Worm (Caenorhabditis elegans) whole organism, midembryonic: ENCODE results near the gene ilys-6.

Experiments
- T22C8.4 ChIP-seq: fragments of 200-800 bp; sonication (Bioruptor generic); IDR thresholded peaks from 2 replicates; pipeline ENCODE4 v1.3.6; 2022; ENCODE audit warnings: missing genetic modification characterization, missing compliant biosample characterization
- cog-1 ChIP-seq: sonication (generic microtip); optimal IDR thresholded peaks from 2 replicates; lab custom pipeline; 2016; ENCODE audit warnings: missing genetic modification characterization, missing compliant biosample characterization
- flt-1 ChIP-seq: fragments of 200-800 bp; sonication (Bioruptor generic); IDR thresholded peaks from 2 replicates; pipeline ENCODE4 v1.3.6; 2022; ENCODE audit warnings: missing genetic modification characterization, missing compliant biosample characterization
- klf-2 ChIP-seq: fragments of 200-800 bp; sonication (Bioruptor generic); conservative IDR thresholded peaks from 2 replicates; pipeline ENCODE4 v1.3.6; 2022; ENCODE audit warnings: missing genetic modification reagents, missing genetic modification characterization, missing compliant biosample characterization
- med-1 ChIP-seq: sonication (generic microtip); optimal IDR thresholded peaks from 2 replicates; lab custom pipeline; 2017; ENCODE audit warnings: missing genetic modification characterization, mild to moderate bottlenecking, missing compliant biosample characterization, antibody characterized with exemption, missing genetic modification reagents; ENCODE audit not compliant: insufficient read depth
- ref-1 ChIP-seq: fragments of 200-800 bp; sonication (Bioruptor generic); conservative IDR thresholded peaks from 2 replicates; pipeline ENCODE4 v1.3.6; 2022; ENCODE audit warnings: missing genetic modification reagents, missing genetic modification characterization, missing compliant biosample characterization
- tab-1 ChIP-seq: fragments of 200-800 bp; sonication (Bioruptor generic); IDR thresholded peaks from 2 replicates; pipeline ENCODE4 v1.3.6; 2022; ENCODE audit warnings: missing genetic modification characterization, missing compliant biosample characterization
- ztf-23 ChIP-seq: fragments of 200-800 bp; sonication (Bioruptor generic); IDR thresholded peaks from 2 replicates; pipeline ENCODE4 v1.3.6; 2022; ENCODE audit warnings: missing genetic modification reagents, missing genetic modification characterization, missing compliant biosample characterization
- ztf-29 ChIP-seq: fragments of 200-800 bp; sonication (Bioruptor generic); IDR thresholded peaks from 2 replicates; pipeline ENCODE4 v1.3.6; 2022; ENCODE audit warnings: missing genetic modification reagents, missing genetic modification characterization, missing compliant biosample characterization

Gene ilys-6

ce11 chrIV:4063573-4063972, at the start of gene ilys-6:
ilys-6 (minus strand) TSS chrIV:4063673.
- no peak for TF ChIP-seq T22C8.4 (GFP tag; lab: Robert Waterston, UW)
- TF ChIP-seq med-1, result no peak
- TF ChIP-seq ztf-29, result no peak
- no peak for TF ChIP-seq cog-1 (tag; lab: Kevin White, UChicago)

- TF ChIP-seq ztf-29 (no peak), flt-1 (GFP tag; lab: Robert Waterston, UW) (no peak), med-1 (no peak), ref-1 (GFP tag; lab: Robert Waterston, UW) (no peak), klf-2 (GFP tag; lab: Robert Waterston, UW) (no peak), cog-1 (tag; lab: Kevin White, UChicago) (no peak), T22C8.4 (GFP tag; lab: Robert Waterston, UW) (no peak), tab-1 (GFP tag; lab: Robert Waterston, UW) (no peak), ztf-23 (GFP tag; lab: Robert Waterston, UW) (no peak)
These were observed 48.9 kb upstream of the ilys-6 start, which contains the start of gene F49F1.14 for ce11 chrIV:4112387-4112786. F49F1.14 (minus strand) TSS chrIV:4112487.

ce11 chrIV:4108767-4109166, 45.3 kb upstream of the ilys-6 start, which contains the start of gene C35B1.7:
C35B1.7 (plus strand) TSS chrIV:4109067.
- TF ChIP-seq T22C8.4 (GFP tag; lab: Robert Waterston, UW) (no peak), tab-1 (GFP tag; lab: Robert Waterston, UW) (no peak), ref-1 (GFP tag; lab: Robert Waterston, UW) (no peak), med-1 (no peak), klf-2 (GFP tag; lab: Robert Waterston, UW) (no peak), ztf-29 (no peak)

ce11 chrIV:4102720-4103119, 39.2 kb upstream of the ilys-6 start, which contains the start of gene ubc-1:
ubc-1 (plus strand) TSS chrIV:4103020.
- no peak for TF ChIP-seq cog-1 (tag; lab: Kevin White, UChicago)
- no peak for TF ChIP-seq ref-1 (GFP tag; lab: Robert Waterston, UW)
- no peak for TF ChIP-seq T22C8.4 (GFP tag; lab: Robert Waterston, UW)
- TF ChIP-seq ztf-23 (GFP tag; lab: Robert Waterston, UW), result no peak
- TF ChIP-seq tab-1 (GFP tag; lab: Robert Waterston, UW), result no peak
- TF ChIP-seq klf-2 (GFP tag; lab: Robert Waterston, UW), result no peak
- no peak for TF ChIP-seq ztf-29
- no peak for TF ChIP-seq med-1
- TF ChIP-seq flt-1 (GFP tag; lab: Robert Waterston, UW), result no peak

- TF ChIP-seq klf-2 (GFP tag; lab: Robert Waterston, UW) (no peak), T22C8.4 (GFP tag; lab: Robert Waterston, UW) (no peak), ztf-29 (no peak), ztf-23 (GFP tag; lab: Robert Waterston, UW) (no peak), tab-1 (GFP tag; lab: Robert Waterston, UW) (no peak), flt-1 (GFP tag; lab: Robert Waterston, UW) (no peak), cog-1 (tag; lab: Kevin White, UChicago) (no peak), med-1 (no peak), ref-1 (GFP tag; lab: Robert Waterston, UW) (no peak)
These were observed 36.3 kb upstream of the ilys-6 start for ce11 chrIV:4099773-4100172.

- no peak for TF ChIP-seq ztf-29
- TF ChIP-seq cog-1 (tag; lab: Kevin White, UChicago), result no peak
- TF ChIP-seq ztf-23 (GFP tag; lab: Robert Waterston, UW), result no peak
These were observed 33.5 kb upstream of the ilys-6 start for ce11 chrIV:4096940-4097339.

- TF ChIP-seq med-1, result no peak
- no peak for TF ChIP-seq T22C8.4 (GFP tag; lab: Robert Waterston, UW)
- TF ChIP-seq flt-1 (GFP tag; lab: Robert Waterston, UW), result no peak
- TF ChIP-seq cog-1 (tag; lab: Kevin White, UChicago), result no peak
- TF ChIP-seq ztf-23 (GFP tag; lab: Robert Waterston, UW), result no peak
- TF ChIP-seq klf-2 (GFP tag; lab: Robert Waterston, UW), result no peak
- TF ChIP-seq ztf-29, result no peak
- TF ChIP-seq tab-1 (GFP tag; lab: Robert Waterston, UW), result no peak
- no peak for TF ChIP-seq ref-1 (GFP tag; lab: Robert Waterston, UW)
These were observed 30.9 kb upstream of the ilys-6 start for ce11 chrIV:4094364-4094763.

ce11 chrIV:4093087-4093486, 29.6 kb upstream of the ilys-6 start:
- no peak for TF ChIP-seq ztf-23 (GFP tag; lab: Robert Waterston, UW)
- no peak for TF ChIP-seq ref-1 (GFP tag; lab: Robert Waterston, UW)
- TF ChIP-seq ztf-29, result peak; percentile 85
- TF ChIP-seq cog-1 (tag; lab: Kevin White, UChicago), result no peak
- no peak for TF ChIP-seq med-1
- peak; percentile 73; the same call in 1 of the 2 replicates for TF ChIP-seq T22C8.4 (GFP tag; lab: Robert Waterston, UW)
- no peak for TF ChIP-seq klf-2 (GFP tag; lab: Robert Waterston, UW)
- no peak for TF ChIP-seq flt-1 (GFP tag; lab: Robert Waterston, UW)
- TF ChIP-seq tab-1 (GFP tag; lab: Robert Waterston, UW), result no peak

- TF ChIP-seq cog-1 (tag; lab: Kevin White, UChicago), result no peak
- TF ChIP-seq med-1, result no peak
- no peak for TF ChIP-seq klf-2 (GFP tag; lab: Robert Waterston, UW)
- TF ChIP-seq ref-1 (GFP tag; lab: Robert Waterston, UW), result no peak
- no peak for TF ChIP-seq T22C8.4 (GFP tag; lab: Robert Waterston, UW)
- no peak for TF ChIP-seq flt-1 (GFP tag; lab: Robert Waterston, UW)
- TF ChIP-seq ztf-23 (GFP tag; lab: Robert Waterston, UW), result no peak
These were observed 22.4 kb upstream of the ilys-6 start, which contains the start of gene C35B1.2 for ce11 chrIV:4085787-4086262. C35B1.2 (plus strand) TSS chrIV:4086212.

- no peak for TF ChIP-seq ref-1 (GFP tag; lab: Robert Waterston, UW)
These were observed 21.5 kb upstream of the ilys-6 start for ce11 chrIV:4085022-4085421.
